Fruit fly (Drosophila melanogaster): Measurements from ENCODE around the gene HP1e.
A peak's percentile ranks its signal among the peaks of the same experiment; 100 is the strongest.

Gene HP1e

dm6 chr3R:9342248-9342882, 20.8 kb downstream of the HP1e start (continued):
- TF ChIP-seq esn (GFP tag; optimal IDR thresholded peaks at IDR 0.05) (peak; percentile 5), CG8119 (GFP tag; IDR thresholded peaks at IDR 0.05) (peak; percentile 39; the same call in 1 of the 3 replicates), CG1621 (tag; optimal IDR thresholded peaks at IDR 0.05) (no peak), Sox15 (GFP tag; optimal IDR thresholded peaks at IDR 0.05) (no peak), Smox (GFP tag; optimal IDR thresholded peaks at IDR 0.05) (peak; percentile 19), CG8632 (GFP tag; optimal IDR thresholded peaks at IDR 0.05) (no peak), Hr39 (GFP tag; optimal IDR thresholded peaks at IDR 0.05) (no peak), eg (GFP tag; IDR thresholded peaks at IDR 0.05) (peak; percentile 61; the same call in 2 of the 3 replicates), CG9139 (GFP tag; optimal IDR thresholded peaks at IDR 0.05) (peak; percentile 45), dsx (GFP tag; optimal IDR thresholded peaks at IDR 0.05; ENCODE audit: poor library complexity, severe bottlenecking) (peak; percentile 46), fkh (GFP tag; optimal IDR thresholded peaks at IDR 0.05) (peak; percentile 92), Hr38 (GFP tag; optimal IDR thresholded peaks at IDR 0.05) (no peak), CG8319 (GFP tag; optimal IDR thresholded peaks at IDR 0.05) (no peak), topi (GFP tag; optimal IDR thresholded peaks at IDR 0.05) (peak; percentile 5), acj6 (GFP tag; optimal IDR thresholded peaks at IDR 0.05) (peak; percentile 14), CG3919 (GFP tag; optimal IDR thresholded peaks at IDR 0.05) (peak; percentile 23), Lpt (GFP tag; optimal IDR thresholded peaks at IDR 0.05) (no peak), CG4318 (GFP tag; optimal IDR thresholded peaks at IDR 0.05) (no peak), CG6792 (GFP tag; optimal IDR thresholded peaks at IDR 0.05) (peak; percentile 3), Eip78C (GFP tag) (peak; percentile 67), CG31627 (GFP tag; optimal IDR thresholded peaks at IDR 0.05) (no peak), fd59A (GFP tag; optimal IDR thresholded peaks at IDR 0.05) (no peak), pdm3 (GFP tag; optimal IDR thresholded peaks at IDR 0.05) (peak; percentile 18)

dm6 chr3R:9343022-9343587, 21.5 kb downstream of the HP1e start:
- TF ChIP-seq Eip78C (GFP tag): peak; percentile 58
- no peak for TF ChIP-seq Eip75B (GFP tag; optimal IDR thresholded peaks at IDR 0.05)
- peak in 1 of 2 experiments; percentile 22 for TF ChIP-seq ss (GFP tag; optimal IDR thresholded peaks at IDR 0.05)

- TF ChIP-seq dac (GFP tag; optimal IDR thresholded peaks at IDR 0.05): no peak
- no peak for TF ChIP-seq Ets21C (GFP tag; optimal IDR thresholded peaks at IDR 0.05)
- no peak for TF ChIP-seq CG8632 (GFP tag; optimal IDR thresholded peaks at IDR 0.05)
- TF ChIP-seq OdsH (GFP tag; optimal IDR thresholded peaks at IDR 0.05): no peak
- TF ChIP-seq CG10669 (GFP tag; optimal IDR thresholded peaks at IDR 0.05): no peak
- TF ChIP-seq CG10631 (GFP tag; optimal IDR thresholded peaks at IDR 0.05): no peak
- no peak for TF ChIP-seq CG32006 (GFP tag; optimal IDR thresholded peaks at IDR 0.05)
- no peak for TF ChIP-seq CG1621 (tag; optimal IDR thresholded peaks at IDR 0.05)
- no peak for TF ChIP-seq Sox102F (GFP tag; optimal IDR thresholded peaks at IDR 0.05)
- no peak for TF ChIP-seq CG6276 (GFP tag; optimal IDR thresholded peaks at IDR 0.05)
- TF ChIP-seq spab (GFP tag; optimal IDR thresholded peaks at IDR 0.05): no peak
- no peak for TF ChIP-seq CG3032 (tag; optimal IDR thresholded peaks at IDR 0.05)
- TF ChIP-seq fkh (GFP tag; optimal IDR thresholded peaks at IDR 0.05): no peak
These were observed 22.1 kb downstream of the HP1e start for dm6 chr3R:9343645-9344044.

dm6 chr3R:9344186-9344790, 22.7 kb downstream of the HP1e start:
- peak; percentile 60 for TF ChIP-seq Eip75B (GFP tag; optimal IDR thresholded peaks at IDR 0.05)
- TF ChIP-seq Eip78C (GFP tag): peak; percentile 23
- no peak for TF ChIP-seq CG3919 (GFP tag; optimal IDR thresholded peaks at IDR 0.05)
- peak in 1 of 2 experiments; percentile 34 for TF ChIP-seq ss (GFP tag; optimal IDR thresholded peaks at IDR 0.05)
- no peak for TF ChIP-seq CG6276 (GFP tag; optimal IDR thresholded peaks at IDR 0.05)
- peak; percentile 97 for TF ChIP-seq svp (GFP tag)
- no peak for TF ChIP-seq salr (GFP tag; optimal IDR thresholded peaks at IDR 0.05)
- no peak for TF ChIP-seq dac (GFP tag; optimal IDR thresholded peaks at IDR 0.05)
- TF ChIP-seq CG8119 (GFP tag; IDR thresholded peaks at IDR 0.05): no peak
- TF ChIP-seq Gug (GFP tag; IDR thresholded peaks at IDR 0.05): no peak
- TF ChIP-seq Sox15 (GFP tag; optimal IDR thresholded peaks at IDR 0.05): no peak
- TF ChIP-seq CG15336 (GFP tag; IDR thresholded peaks at IDR 0.05): no peak
- no peak for TF ChIP-seq Hr4 (GFP tag; optimal IDR thresholded peaks at IDR 0.05)
- TF ChIP-seq Ets21C (GFP tag; optimal IDR thresholded peaks at IDR 0.05): no peak
- TF ChIP-seq Blimp-1 (GFP tag; optimal IDR thresholded peaks at IDR 0.05): no peak
- no peak for TF ChIP-seq lz (GFP tag; optimal IDR thresholded peaks at IDR 0.05)
- no peak for TF ChIP-seq OdsH (GFP tag; optimal IDR thresholded peaks at IDR 0.05)
- no peak for TF ChIP-seq CG32006 (GFP tag; optimal IDR thresholded peaks at IDR 0.05)
- no peak for TF ChIP-seq dsx (GFP tag; optimal IDR thresholded peaks at IDR 0.05; ENCODE audit: poor library complexity, severe bottlenecking)
- no peak for TF ChIP-seq achi (GFP tag; optimal IDR thresholded peaks at IDR 0.05)
